Worm (Caenorhabditis elegans) whole organism, young adult: ENCODE measurements around the gene pmp-1.

ENCODE experiments used
- B0261.1 ChIP-seq: sonication (generic microtip); optimal IDR thresholded peaks from 2 replicates; lab custom pipeline; 2016; ENCODE audit warnings: mild to moderate bottlenecking, missing genetic modification characterization, moderate library complexity, missing compliant biosample characterization
- C17E4.6 ChIP-seq: fragments of 200-800 bp; sonication (Bioruptor generic); IDR thresholded peaks from 2 replicates; pipeline ENCODE4 v1.3.6; 2022; ENCODE audit warnings: missing genetic modification reagents, missing genetic modification characterization, missing compliant biosample characterization
- F23B12.7 ChIP-seq: sonication (generic microtip); optimal IDR thresholded peaks from 2 replicates; lab custom pipeline; 2017; ENCODE audit warnings: missing genetic modification characterization, mild to moderate bottlenecking, missing compliant biosample characterization, antibody characterized with exemption, moderate library complexity; ENCODE audit not compliant: insufficient read depth
- K11D2.4 ChIP-seq: fragments of 200-800 bp; sonication (Bioruptor generic); IDR thresholded peaks from 2 replicates; pipeline ENCODE4 v1.3.6; 2022; ENCODE audit warnings: missing genetic modification reagents, missing genetic modification characterization, missing compliant biosample characterization
- T07F8.4 ChIP-seq: sonication (generic microtip); optimal IDR thresholded peaks from 2 replicates; lab custom pipeline; 2016; ENCODE audit warnings: mild to moderate bottlenecking, missing genetic modification characterization, moderate library complexity, missing compliant biosample characterization
- T26A5.8 ChIP-seq: sonication (generic microtip); optimal IDR thresholded peaks from 2 replicates; lab custom pipeline; 2016; ENCODE audit warnings: missing genetic modification characterization, missing compliant biosample characterization
- Y67H2A.10 ChIP-seq: fragments of 200-800 bp; sonication (Bioruptor generic); conservative IDR thresholded peaks from 2 replicates; pipeline ENCODE4 v1.3.6; 2022; ENCODE audit warnings: missing genetic modification reagents, missing genetic modification characterization, missing compliant biosample characterization
- aptf-3 ChIP-seq: fragments of 200-800 bp; sonication (Bioruptor generic); IDR thresholded peaks from 2 replicates; pipeline ENCODE4 v1.3.6; 2022; ENCODE audit warnings: missing genetic modification characterization, missing compliant biosample characterization
- attf-5 ChIP-seq: fragments of 200-800 bp; sonication (Bioruptor generic); optimal IDR thresholded peaks from 2 replicates; lab custom pipeline; 2018; ENCODE audit warnings: mild to moderate bottlenecking, missing genetic modification characterization, missing compliant biosample characterization
- attf-6 ChIP-seq: fragments of 200-800 bp; sonication (Bioruptor generic); IDR thresholded peaks from 2 replicates; pipeline ENCODE4 v1.3.6; 2022; ENCODE audit warnings: missing genetic modification reagents, missing genetic modification characterization, missing compliant biosample characterization
- bed-2 ChIP-seq: fragments of 200-800 bp; sonication (Bioruptor generic); IDR thresholded peaks from 2 replicates; pipeline ENCODE4 v1.3.6; 2022; ENCODE audit warnings: missing genetic modification reagents, missing genetic modification characterization, missing compliant biosample characterization
- cebp-1 ChIP-seq, 2 experiments: fragments of 200-800 bp in 1 of 2; sonication (Bioruptor generic) in 1 of 2; sonication (generic microtip) in 1 of 2; IDR thresholded peaks in 1 of 2; optimal IDR thresholded peaks in 1 of 2; 2 replicates each; pipeline versions ENCODE4 v1.3.6 to Lab custom; 2017 to 2022; ENCODE audit warnings: missing compliant biosample characterization in 2 of 2, missing genetic modification characterization in 2 of 2, mild to moderate bottlenecking in 1 of 2, missing genetic modification reagents in 1 of 2, moderate library complexity in 1 of 2
- ceh-27 ChIP-seq: fragments of 200-800 bp; sonication (Bioruptor generic); optimal IDR thresholded peaks from 2 replicates; lab custom pipeline; 2018; ENCODE audit warnings: mild to moderate bottlenecking, missing genetic modification characterization, moderate library complexity, missing compliant biosample characterization
- chd-7 ChIP-seq: sonication (generic microtip); optimal IDR thresholded peaks from 2 replicates; lab custom pipeline; 2016; ENCODE audit warnings: mild to moderate bottlenecking, missing genetic modification characterization, moderate library complexity, missing compliant biosample characterization
- dpff-1 ChIP-seq: sonication (generic microtip); optimal IDR thresholded peaks from 2 replicates; lab custom pipeline; 2017; ENCODE audit warnings: mild to moderate bottlenecking, missing genetic modification characterization, missing compliant biosample characterization
- efl-1 ChIP-seq: fragments of 150-350 bp; optimal IDR thresholded peaks from 2 replicates; lab custom pipeline; 2014; ENCODE audit warnings: missing biosample characterization, missing genetic modification reagents, missing genetic modification characterization
- egl-44 ChIP-seq: fragments of 200-800 bp; sonication (Bioruptor generic); IDR thresholded peaks from 2 replicates; pipeline ENCODE4 v1.3.6; 2022; ENCODE audit warnings: missing genetic modification reagents, missing genetic modification characterization, missing compliant biosample characterization
- ekl-4 ChIP-seq: fragments of 200-800 bp; sonication (Bioruptor generic); IDR thresholded peaks from 2 replicates; pipeline ENCODE4 v1.3.6; 2022; ENCODE audit warnings: missing genetic modification reagents, missing genetic modification characterization, missing compliant biosample characterization
- ets-4 ChIP-seq: fragments of 200-800 bp; sonication (Bioruptor generic); optimal IDR thresholded peaks from 2 replicates; lab custom pipeline; 2018; ENCODE audit warnings: mild to moderate bottlenecking, missing genetic modification characterization, missing compliant biosample characterization
- hmg-1.2 ChIP-seq: fragments of 200-800 bp; sonication (Bioruptor generic); IDR thresholded peaks from 2 replicates; pipeline ENCODE4 v1.3.6; 2022; ENCODE audit warnings: missing genetic modification reagents, missing genetic modification characterization, missing compliant biosample characterization
- hmg-20 ChIP-seq: fragments of 200-800 bp; sonication (Bioruptor generic); IDR thresholded peaks from 2 replicates; pipeline ENCODE4 v1.3.6; 2022; ENCODE audit warnings: missing genetic modification reagents, missing genetic modification characterization, missing compliant biosample characterization
- hrde-1 ChIP-seq: sonication (generic microtip); optimal IDR thresholded peaks from 2 replicates; lab custom pipeline; 2016; ENCODE audit warnings: missing genetic modification characterization, mild to moderate bottlenecking, missing compliant biosample characterization, moderate library complexity, missing genotype, missing genetic modification reagents, borderline replicate concordance
- lin-26 ChIP-seq: fragments of 200-800 bp; sonication (Bioruptor generic); IDR thresholded peaks from 2 replicates; pipeline ENCODE4 v1.3.6; 2022; ENCODE audit warnings: missing genetic modification reagents, missing genetic modification characterization, missing compliant biosample characterization
- lin-35 ChIP-seq, 3 experiments: fragments of 150-350 bp in 2 of 3; sonication (generic microtip) in 1 of 3; optimal IDR thresholded peaks; 2 replicates each; lab custom pipeline; 2014 to 2018; ENCODE audit warnings: missing biosample characterization in 3 of 3, missing genetic modification characterization in 3 of 3, missing genetic modification reagents in 3 of 3
- madf-10 ChIP-seq: sonication (generic microtip); optimal IDR thresholded peaks from 2 replicates; lab custom pipeline; 2016; ENCODE audit warnings: mild to moderate bottlenecking, missing genetic modification characterization, missing compliant biosample characterization
- mcd-1 ChIP-seq: fragments of 200-800 bp; sonication (Bioruptor generic); IDR thresholded peaks from 2 replicates; pipeline ENCODE4 v1.3.6; 2022; ENCODE audit warnings: missing genetic modification reagents, missing genetic modification characterization, missing compliant biosample characterization
- nfyb-1 ChIP-seq: fragments of 200-800 bp; sonication (Bioruptor generic); IDR thresholded peaks from 2 replicates; pipeline ENCODE4 v1.3.6; 2022; ENCODE audit warnings: missing genetic modification reagents, missing genetic modification characterization, missing compliant biosample characterization
- nhr-27 ChIP-seq: fragments of 200-800 bp; sonication (Bioruptor generic); optimal IDR thresholded peaks from 2 replicates; lab custom pipeline; 2018; ENCODE audit warnings: mild to moderate bottlenecking, missing genetic modification characterization, moderate library complexity, missing compliant biosample characterization
- nhr-80 ChIP-seq: sonication (generic microtip); optimal IDR thresholded peaks from 2 replicates; lab custom pipeline; 2016; ENCODE audit warnings: missing genetic modification characterization, missing compliant biosample characterization
- pbrm-1 ChIP-seq: fragments of 200-800 bp; sonication (Bioruptor generic); IDR thresholded peaks from 2 replicates; pipeline ENCODE4 v1.3.6; 2022; ENCODE audit warnings: missing genetic modification reagents, missing genetic modification characterization, missing compliant biosample characterization
- rcor-1 ChIP-seq: fragments of 200-800 bp; sonication (Bioruptor generic); IDR thresholded peaks from 2 replicates; pipeline ENCODE4 v1.3.6; 2022; ENCODE audit warnings: missing genetic modification reagents, missing genetic modification characterization, missing compliant biosample characterization
- snpc-1.1 ChIP-seq: sonication (generic microtip); optimal IDR thresholded peaks from 2 replicates; lab custom pipeline; 2017; ENCODE audit warnings: missing genetic modification characterization, mild to moderate bottlenecking, missing compliant biosample characterization, antibody characterized with exemption, moderate library complexity, missing genotype, missing genetic modification reagents; ENCODE audit not compliant: insufficient read depth
- sptf-2 ChIP-seq: fragments of 200-800 bp; sonication (Bioruptor generic); optimal IDR thresholded peaks from 2 replicates; lab custom pipeline; 2018; ENCODE audit warnings: mild to moderate bottlenecking, missing genetic modification characterization, missing compliant biosample characterization
- tbp1 ChIP-seq: fragments of 200-800 bp; sonication (Bioruptor generic); optimal IDR thresholded peaks from 2 replicates; lab custom pipeline; 2018; ENCODE audit warnings: mild to moderate bottlenecking, missing genetic modification characterization, missing compliant biosample characterization
- tbx-9 ChIP-seq: sonication (generic microtip); optimal IDR thresholded peaks from 2 replicates; lab custom pipeline; 2016; ENCODE audit warnings: borderline replicate concordance, missing genetic modification characterization, inconsistent platforms, missing compliant biosample characterization
- tlf-1 ChIP-seq: fragments of 200-800 bp; sonication (Bioruptor generic); optimal IDR thresholded peaks from 2 replicates; lab custom pipeline; 2018; ENCODE audit warnings: mild to moderate bottlenecking, missing genetic modification characterization, missing compliant biosample characterization
- zfh-2 ChIP-seq: fragments of 200-800 bp; sonication (Bioruptor generic); conservative IDR thresholded peaks from 2 replicates; pipeline ENCODE4 v1.3.6; 2022; ENCODE audit warnings: missing genetic modification reagents, missing genetic modification characterization, missing compliant biosample characterization
- ztf-18 ChIP-seq: sonication (generic microtip); optimal IDR thresholded peaks from 2 replicates; lab custom pipeline; 2016; ENCODE audit warnings: missing genotype, mild to moderate bottlenecking, missing genetic modification characterization, missing compliant biosample characterization
- ztf-22 ChIP-seq: fragments of 200-800 bp; sonication (Bioruptor generic); optimal IDR thresholded peaks from 2 replicates; lab custom pipeline; 2018; ENCODE audit warnings: mild to moderate bottlenecking, missing genetic modification characterization, moderate library complexity, missing compliant biosample characterization
- ztf-28 ChIP-seq: fragments of 200-800 bp; sonication (Bioruptor generic); IDR thresholded peaks from 2 replicates; pipeline ENCODE4 v1.3.6; 2022; ENCODE audit warnings: missing genetic modification reagents, missing genetic modification characterization, missing compliant biosample characterization
- ztf-3 ChIP-seq: fragments of 200-800 bp; sonication (Bioruptor generic); optimal IDR thresholded peaks from 2 replicates; lab custom pipeline; 2018; ENCODE audit warnings: mild to moderate bottlenecking, missing genetic modification characterization, missing compliant biosample characterization

The pmp-1 gene

DNA sequence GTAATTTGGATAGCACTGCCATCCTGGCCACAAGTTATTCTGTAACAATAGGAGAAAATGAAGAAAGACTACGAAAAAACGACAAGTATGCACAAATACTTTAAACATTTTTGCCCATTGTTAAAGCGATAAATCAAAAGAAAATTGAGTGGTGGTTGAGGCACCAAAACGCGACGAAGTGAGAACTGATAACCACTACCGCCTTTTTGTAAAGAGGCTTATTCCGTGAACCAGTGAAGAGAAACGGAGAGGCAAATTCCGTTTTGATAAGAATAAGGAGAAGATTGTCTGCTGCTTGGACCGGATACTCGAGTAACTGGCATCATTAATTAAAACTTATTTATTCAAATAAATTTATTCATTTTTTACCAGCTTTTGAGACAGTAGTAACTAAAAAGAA lies at the start of gene pmp-1:
TSS of gene pmp-1 (minus strand) at position 39 of the 400 bp plus-strand sequence.
- no peak for TF ChIP-seq ztf-22 (GFP tag; lab: Kevin White, UChicago)
- no peak for TF ChIP-seq snpc-1.1 (tag; lab: Kevin White, UChicago)
- TF ChIP-seq chd-7 (tag; lab: Kevin White, UChicago) = no peak
- peak; percentile 78 for TF ChIP-seq nhr-80 (tag; lab: Kevin White, UChicago)
- no peak for TF ChIP-seq B0261.1 (tag; lab: Kevin White, UChicago)
- no peak for TF ChIP-seq rcor-1
- TF ChIP-seq ets-4 (GFP tag; lab: Kevin White, UChicago) = peak; percentile 51

DNA sequence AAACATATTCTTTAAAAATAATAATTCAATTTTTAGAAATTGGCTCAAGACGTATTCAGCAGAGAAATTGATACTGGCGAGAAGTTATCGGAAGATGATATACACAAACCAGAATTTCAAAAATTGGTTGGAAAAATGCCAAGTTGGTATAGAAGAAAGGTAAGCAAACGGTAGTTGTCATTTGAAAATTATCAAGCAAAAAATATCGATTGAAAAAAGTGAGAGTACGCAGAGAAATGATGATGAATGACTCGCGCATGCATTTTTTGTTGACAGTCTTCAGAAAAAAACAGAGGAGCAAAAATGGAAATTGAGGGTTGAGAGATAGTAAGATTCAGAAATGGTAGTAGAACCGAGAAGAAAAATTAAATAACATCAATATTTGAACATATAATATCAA lies 49.4 kb upstream of the pmp-1 start:
- TF ChIP-seq tbx-9 (no peak), nhr-80 (tag; lab: Kevin White, UChicago) (peak; percentile 11), hrde-1 (no peak), ztf-3 (GFP tag; lab: Kevin White, UChicago) (no peak)

DNA sequence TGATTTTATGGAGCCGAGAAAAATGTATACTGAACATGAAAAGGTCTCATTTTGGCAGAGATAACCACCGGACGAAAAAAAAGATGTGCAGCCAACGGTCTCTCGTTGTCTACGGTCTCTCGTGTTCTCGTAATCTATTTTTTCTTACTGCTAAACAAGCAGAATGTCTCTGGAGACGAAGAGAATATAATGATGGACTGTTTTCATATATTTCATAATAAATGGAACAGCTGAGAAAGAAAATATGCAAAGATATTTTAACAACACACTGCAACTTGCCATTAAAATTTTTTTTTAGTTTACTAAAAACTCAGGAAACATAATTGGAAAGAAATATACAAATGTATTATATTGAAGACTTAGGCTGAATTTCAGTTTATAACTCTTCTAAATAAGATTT lies 46.5 kb upstream of the pmp-1 start:
- TF ChIP-seq cebp-1 (GFP tag; IDR thresholded peaks at IDR 0.05; lab: Robert Waterston, UW) = no peak
- TF ChIP-seq cebp-1 (tag; optimal IDR thresholded peaks at IDR 0.05; lab: Kevin White, UChicago) = peak; percentile 61
- peak; percentile 10 for TF ChIP-seq nhr-80 (tag; lab: Kevin White, UChicago)
- peak; percentile 17; the same call in 1 of the 2 replicates for TF ChIP-seq hmg-1.2
- no peak for TF ChIP-seq hmg-20 (GFP tag; lab: Robert Waterston, UW)
- no peak for TF ChIP-seq efl-1 (GFP tag; lab: Kevin White, UChicago)

DNA sequence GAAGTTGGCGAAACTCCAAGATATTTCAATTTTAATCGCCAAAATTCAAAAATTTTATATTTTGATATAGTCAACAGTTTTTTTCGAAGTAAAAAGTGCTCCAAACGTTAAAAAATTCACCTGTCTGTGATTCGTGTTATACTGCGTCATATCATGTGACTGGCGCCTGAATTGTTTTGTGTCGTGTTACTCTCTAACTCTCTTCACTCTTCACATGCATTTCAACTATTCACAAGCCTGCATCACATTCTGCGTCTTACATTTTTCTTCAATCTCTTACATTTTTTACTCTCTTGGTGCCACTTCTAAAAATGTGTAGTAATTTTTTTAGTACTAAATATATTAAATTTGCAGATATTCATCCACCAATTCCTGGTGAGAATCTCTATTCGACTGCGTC lies 44.9 kb upstream of the pmp-1 start, which contains the start of gene flcn-1:
TSS of gene flcn-1 (plus strand) at position 348 of the 400 bp plus-strand sequence.
- TF ChIP-seq madf-10 (tag; lab: Kevin White, UChicago) (no peak), cebp-1 (GFP tag; IDR thresholded peaks at IDR 0.05; lab: Robert Waterston, UW) (no peak), cebp-1 (tag; optimal IDR thresholded peaks at IDR 0.05; lab: Kevin White, UChicago) (peak; percentile 38), zfh-2 (GFP tag; lab: Robert Waterston, UW) (no peak), lin-35 (GFP tag; optimal IDR thresholded peaks at IDR 0.05; lab: Kevin White, UChicago) (peak in 1 of 3 experiments; percentile 44), ekl-4 (no peak), B0261.1 (tag; lab: Kevin White, UChicago) (no peak), attf-5 (peak; percentile 22), tbx-9 (no peak), attf-6 (GFP tag; lab: Robert Waterston, UW) (no peak), ceh-27 (peak; percentile 17), hmg-1.2 (peak; percentile 62; the same call in 1 of the 2 replicates), ztf-28 (GFP tag; lab: Robert Waterston, UW) (no peak), pbrm-1 (no peak), tlf-1 (no peak), bed-2 (GFP tag; lab: Robert Waterston, UW) (no peak), egl-44 (GFP tag; lab: Robert Waterston, UW) (no peak), dpff-1 (tag; lab: Kevin White, UChicago) (no peak), mcd-1 (GFP tag; lab: Robert Waterston, UW) (no peak), lin-26 (GFP tag; lab: Robert Waterston, UW) (no peak), sptf-2 (no peak), ztf-18 (tag; lab: Kevin White, UChicago) (no peak), tbp1 (GFP tag; lab: Kevin White, UChicago) (no peak), C17E4.6 (no peak), K11D2.4 (no peak), aptf-3 (GFP tag; lab: Robert Waterston, UW) (no peak), T07F8.4 (tag; lab: Kevin White, UChicago) (no peak), T26A5.8 (no peak), nfyb-1 (GFP tag; lab: Robert Waterston, UW) (peak; percentile 25; the same call in 1 of the 2 replicates), F23B12.7 (tag; lab: Kevin White, UChicago) (no peak), nhr-27 (tag; lab: Kevin White, UChicago) (no peak), nhr-80 (tag; lab: Kevin White, UChicago) (peak; percentile 2), Y67H2A.10 (GFP tag; lab: Robert Waterston, UW) (no peak), ztf-3 (GFP tag; lab: Kevin White, UChicago) (no peak)
